Fruit fly (Drosophila melanogaster): ENCODE measurements around the gene CG13474.

CG13474 gene

dm6 chr3L:14678097-14678679, 18.7 kb downstream of the CG13474 start, which contains the start of gene CG4914 (continued):
- TF ChIP-seq CG18262 (tag; optimal IDR thresholded peaks at IDR 0.05) (peak; percentile 94), Lim3 (GFP tag; IDR thresholded peaks at IDR 0.05) (no peak), gsb-n (tag; optimal IDR thresholded peaks at IDR 0.05) (peak; percentile 87), CG10209 (GFP tag; optimal IDR thresholded peaks at IDR 0.05) (peak; percentile 79), grau (tag; optimal IDR thresholded peaks at IDR 0.05) (peak; percentile 86), Taf1 (GFP tag; IDR thresholded peaks at IDR 0.05) (no peak), CG11398 (GFP tag; optimal IDR thresholded peaks at IDR 0.05) (no peak), CG10565 (GFP tag; optimal IDR thresholded peaks at IDR 0.05) (no peak), MESR4 (GFP tag; optimal IDR thresholded peaks at IDR 0.05) (no peak), Xrp1 (GFP tag; IDR thresholded peaks at IDR 0.05) (peak; percentile 89), stwl (tag; optimal IDR thresholded peaks at IDR 0.05) (no peak), chinmo (GFP tag; IDR thresholded peaks at IDR 0.05; ENCODE audit: partially characterized antibody) (no peak), gro (GFP tag; optimal IDR thresholded peaks at IDR 0.05) (no peak), jigr1 (GFP tag; IDR thresholded peaks at IDR 0.05) (no peak), Hey (tag; optimal IDR thresholded peaks at IDR 0.05) (no peak), Lpt (GFP tag; optimal IDR thresholded peaks at IDR 0.05) (no peak), ewg (GFP tag; optimal IDR thresholded peaks at IDR 0.05) (peak; percentile 78), seq (GFP tag; IDR thresholded peaks at IDR 0.05) (no peak), CG17186 (GFP tag; optimal IDR thresholded peaks at IDR 0.05) (peak; percentile 13), CG11695 (GFP tag; IDR thresholded peaks at IDR 0.05) (peak; percentile 66), ci (GFP tag; IDR thresholded peaks at IDR 0.05) (peak; percentile 82), CG8478 (optimal IDR thresholded peaks at IDR 0.05) (no peak), schlank (tag; optimal IDR thresholded peaks at IDR 0.05) (no peak), CG11247 (GFP tag; IDR thresholded peaks at IDR 0.05) (no peak), yki (optimal IDR thresholded peaks at IDR 0.05) (no peak), da (GFP tag; optimal IDR thresholded peaks at IDR 0.05) (no peak), CG12769 (tag; optimal IDR thresholded peaks at IDR 0.05) (no peak), disco-r (GFP tag; optimal IDR thresholded peaks at IDR 0.05) (no peak), CTCF (GFP tag; optimal IDR thresholded peaks at IDR 0.05) (no peak), nom (GFP tag; optimal IDR thresholded peaks at IDR 0.05) (no peak), pros (GFP tag; optimal IDR thresholded peaks at IDR 0.05) (no peak), CG17912 (GFP tag; optimal IDR thresholded peaks at IDR 0.05) (no peak), Ssrp (tag; optimal IDR thresholded peaks at IDR 0.05) (peak; percentile 94), CG10267 (tag; optimal IDR thresholded peaks at IDR 0.05) (peak; percentile 81), CG4820 (GFP tag; optimal IDR thresholded peaks at IDR 0.05) (peak; percentile 73), eyg (GFP tag; optimal IDR thresholded peaks at IDR 0.05) (no peak), Kr (GFP tag; optimal IDR thresholded peaks at IDR 0.05) (no peak), HLHmδ (GFP tag; optimal IDR thresholded peaks at IDR 0.05) (no peak), sr (GFP tag; IDR thresholded peaks at IDR 0.05) (no peak), Oaz (GFP tag; IDR thresholded peaks at IDR 0.05) (no peak), klu (GFP tag; IDR thresholded peaks at IDR 0.05) (0 out of 2 replicates have a peak, but pooled peaks have one; percentile 52), rib (GFP tag; IDR thresholded peaks at IDR 0.05) (no peak), h (optimal IDR thresholded peaks at IDR 0.05) (no peak), maf-S (GFP tag; optimal IDR thresholded peaks at IDR 0.05) (no peak), CG8290 (GFP tag; optimal IDR thresholded peaks at IDR 0.05) (peak; percentile 71), CG8290 (tag; optimal IDR thresholded peaks at IDR 0.05) (no peak), gce (GFP tag; IDR thresholded peaks at IDR 0.05) (0 out of 3 replicates have a peak, but pooled peaks have one; percentile 38), CG4282 (GFP tag; optimal IDR thresholded peaks at IDR 0.05) (no peak), Drgx (GFP tag; IDR thresholded peaks at IDR 0.05) (peak; percentile 54; the same call in 1 of the 2 replicates), CG6765 (GFP tag; optimal IDR thresholded peaks at IDR 0.05) (no peak), slou (GFP tag; optimal IDR thresholded peaks at IDR 0.05) (peak; percentile 50), fru (optimal IDR thresholded peaks at IDR 0.05) (no peak), CG3163 (GFP tag; optimal IDR thresholded peaks at IDR 0.05) (no peak), CG10462 (GFP tag; optimal IDR thresholded peaks at IDR 0.05) (peak; percentile 48)

All from whole organism, embryonic.